Fruit fly (Drosophila melanogaster): ENCODE results near the gene sima.
A peak's percentile ranks its signal among the peaks of the same experiment; 100 is the strongest.

sima gene

DNA sequence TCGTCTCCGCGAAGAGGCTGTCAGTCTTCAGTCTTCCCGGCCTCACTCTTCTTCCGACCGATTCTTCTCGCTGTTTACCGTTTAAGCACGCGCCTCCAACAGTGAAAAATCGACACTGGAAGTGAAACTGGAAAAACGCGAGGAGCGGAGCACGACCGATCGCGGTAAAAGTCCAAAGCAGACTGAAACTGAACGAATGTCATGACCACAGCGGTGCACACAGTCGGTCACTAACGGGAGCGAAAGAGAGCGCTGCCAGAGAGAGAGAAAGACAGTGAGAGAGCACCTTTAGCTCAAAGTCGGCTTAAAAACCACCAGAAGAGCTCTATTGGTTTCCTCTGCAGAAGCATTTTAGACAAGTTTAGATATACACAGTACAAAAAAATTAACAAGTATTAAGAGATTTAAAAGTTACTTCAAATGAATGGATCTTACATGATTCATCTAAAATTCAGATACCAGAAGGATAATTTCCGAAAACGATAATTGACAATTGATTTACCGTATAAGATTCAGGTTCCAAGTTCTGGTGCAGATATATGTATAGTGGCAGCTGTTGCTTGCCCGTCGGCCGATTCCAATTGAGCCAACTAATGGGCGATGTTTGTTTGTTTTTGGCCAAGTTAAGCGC is 102.3 kb downstream of the sima start, which contains the start of gene CG11498 (continued):
- TF ChIP-seq CG16779 (tag; optimal IDR thresholded peaks at IDR 0.05) (no peak), Lpt (GFP tag; optimal IDR thresholded peaks at IDR 0.05) (no peak), CG1621 (tag; optimal IDR thresholded peaks at IDR 0.05) (no peak), fd59A (GFP tag; optimal IDR thresholded peaks at IDR 0.05) (no peak), CG6854 (GFP tag; optimal IDR thresholded peaks at IDR 0.05) (no peak), CG11762 (GFP tag; optimal IDR thresholded peaks at IDR 0.05; ENCODE audit: insufficient read depth) (no peak), CG7368 (GFP tag; optimal IDR thresholded peaks at IDR 0.05) (no peak), net (GFP tag; optimal IDR thresholded peaks at IDR 0.05) (no peak), Eip75B (GFP tag; optimal IDR thresholded peaks at IDR 0.05) (peak; percentile 3), topi (GFP tag; optimal IDR thresholded peaks at IDR 0.05) (no peak), lz (GFP tag; optimal IDR thresholded peaks at IDR 0.05) (no peak), CG8319 (GFP tag; optimal IDR thresholded peaks at IDR 0.05) (no peak), Sox102F (GFP tag; optimal IDR thresholded peaks at IDR 0.05) (peak; percentile 18), achi (GFP tag; optimal IDR thresholded peaks at IDR 0.05) (no peak), Met (GFP tag; optimal IDR thresholded peaks at IDR 0.05) (no peak), eg (GFP tag; IDR thresholded peaks at IDR 0.05) (peak; percentile 56), CG11902 (GFP tag; optimal IDR thresholded peaks at IDR 0.05) (no peak), CG6163 (GFP tag; IDR thresholded peaks at IDR 0.05) (peak; percentile 71; the same call in 2 of the 3 replicates), acj6 (GFP tag; optimal IDR thresholded peaks at IDR 0.05) (no peak), esn (GFP tag; optimal IDR thresholded peaks at IDR 0.05) (peak; percentile 3), ss (GFP tag; optimal IDR thresholded peaks at IDR 0.05) (no peak), Sox14 (GFP tag; optimal IDR thresholded peaks at IDR 0.05) (no peak), Ets21C (GFP tag; optimal IDR thresholded peaks at IDR 0.05) (no peak), fd85E (GFP tag; optimal IDR thresholded peaks at IDR 0.05) (no peak), Blimp-1 (GFP tag; optimal IDR thresholded peaks at IDR 0.05) (no peak), CG8632 (GFP tag; optimal IDR thresholded peaks at IDR 0.05) (no peak), CG31627 (GFP tag; optimal IDR thresholded peaks at IDR 0.05) (no peak), Eip78C (GFP tag) (peak; percentile 47), svp (GFP tag) (peak; percentile 54), Sox15 (GFP tag; optimal IDR thresholded peaks at IDR 0.05) (no peak), CG6792 (GFP tag; optimal IDR thresholded peaks at IDR 0.05) (no peak), Hr38 (GFP tag; optimal IDR thresholded peaks at IDR 0.05) (no peak)

dm6 chr3R:30163228-30163627 is 105.1 kb downstream of the sima start:
- peak; percentile 85 for TF ChIP-seq Eip78C (GFP tag)
- TF ChIP-seq CG4318 (GFP tag; optimal IDR thresholded peaks at IDR 0.05): peak; percentile 18
- peak; percentile 58; the same call in 2 of the 3 replicates for TF ChIP-seq CG8119 (GFP tag; IDR thresholded peaks at IDR 0.05)
- TF ChIP-seq CG32006 (GFP tag; optimal IDR thresholded peaks at IDR 0.05): peak; percentile 74
- TF ChIP-seq CG6276 (GFP tag; optimal IDR thresholded peaks at IDR 0.05): peak; percentile 34
- no peak for TF ChIP-seq CG3919 (GFP tag; optimal IDR thresholded peaks at IDR 0.05)
- peak; percentile 65 for TF ChIP-seq CG15336 (GFP tag; IDR thresholded peaks at IDR 0.05)
- peak; percentile 26; the same call in 1 of the 3 replicates for TF ChIP-seq CG6163 (GFP tag; IDR thresholded peaks at IDR 0.05)
- peak; percentile 70 for TF ChIP-seq Hr4 (GFP tag; optimal IDR thresholded peaks at IDR 0.05)
- no peak for TF ChIP-seq CG6808 (GFP tag; optimal IDR thresholded peaks at IDR 0.05)
- no peak for TF ChIP-seq CG11902 (GFP tag; optimal IDR thresholded peaks at IDR 0.05)
- peak; percentile 52; the same call in 1 of the 3 replicates for TF ChIP-seq eg (GFP tag; IDR thresholded peaks at IDR 0.05)

DNA sequence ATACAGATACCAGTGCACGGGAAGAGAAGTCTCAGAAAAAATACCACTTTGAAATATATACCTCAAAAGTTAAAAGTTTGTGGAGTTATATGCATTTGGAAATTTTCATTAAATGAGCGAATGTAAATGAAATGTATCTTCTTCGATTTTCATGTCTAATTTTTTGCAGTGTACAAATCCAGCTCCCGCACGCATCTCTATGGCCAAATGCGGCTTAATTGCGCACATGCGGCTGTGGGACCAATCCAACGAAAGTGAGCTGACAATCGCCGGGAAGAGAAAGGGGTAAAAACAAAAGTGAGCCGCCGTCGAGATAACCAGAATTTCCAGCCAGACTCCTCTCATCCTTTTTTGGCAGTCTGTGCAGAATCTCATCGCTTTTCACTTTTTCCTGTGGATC is 106.1 kb downstream of the sima start:
- peak; percentile 42 for TF ChIP-seq Eip75B (GFP tag; optimal IDR thresholded peaks at IDR 0.05)
- TF ChIP-seq Eip93F (GFP tag; optimal IDR thresholded peaks at IDR 0.05): no peak
- peak; percentile 13 for TF ChIP-seq CG11762 (GFP tag; optimal IDR thresholded peaks at IDR 0.05; ENCODE audit: insufficient read depth)
- peak; percentile 17 for TF ChIP-seq Met (GFP tag; optimal IDR thresholded peaks at IDR 0.05)
- TF ChIP-seq topi (GFP tag; optimal IDR thresholded peaks at IDR 0.05): peak; percentile 24
- TF ChIP-seq Hr39 (GFP tag; optimal IDR thresholded peaks at IDR 0.05): peak; percentile 8
- peak; percentile 80 for TF ChIP-seq dac (GFP tag; optimal IDR thresholded peaks at IDR 0.05)
- TF ChIP-seq net (GFP tag; optimal IDR thresholded peaks at IDR 0.05): peak; percentile 58
- no peak for TF ChIP-seq CG8632 (GFP tag; optimal IDR thresholded peaks at IDR 0.05)
- TF ChIP-seq CG1621 (tag; optimal IDR thresholded peaks at IDR 0.05): no peak
- TF ChIP-seq Gug (GFP tag; IDR thresholded peaks at IDR 0.05): peak; percentile 64
- peak; percentile 20 for TF ChIP-seq CG34406 (GFP tag; optimal IDR thresholded peaks at IDR 0.05)
- peak; percentile 86 for TF ChIP-seq Eip78C (GFP tag)
- TF ChIP-seq CG10631 (GFP tag; optimal IDR thresholded peaks at IDR 0.05): peak; percentile 43
- no peak for TF ChIP-seq Sox102F (GFP tag; optimal IDR thresholded peaks at IDR 0.05)
- TF ChIP-seq CG6276 (GFP tag; optimal IDR thresholded peaks at IDR 0.05): peak; percentile 72
- TF ChIP-seq CG8119 (GFP tag; IDR thresholded peaks at IDR 0.05): peak; percentile 88
- no peak for TF ChIP-seq CG3032 (tag; optimal IDR thresholded peaks at IDR 0.05)
- peak; percentile 58 for TF ChIP-seq OdsH (GFP tag; optimal IDR thresholded peaks at IDR 0.05)
- TF ChIP-seq CG32006 (GFP tag; optimal IDR thresholded peaks at IDR 0.05): peak; percentile 88
- TF ChIP-seq svp (GFP tag): peak; percentile 66
- peak; percentile 83 for TF ChIP-seq CG6163 (GFP tag; IDR thresholded peaks at IDR 0.05)
